Worm (Caenorhabditis elegans): Measurements from ENCODE around the gene srlf-2.

srlf-2 gene

ce11 chrIV:8527598-8528012 lies 37.6 kb downstream of the srlf-2 start (continued):
- TF ChIP-seq dpl-1 (GFP tag; optimal IDR thresholded peaks at IDR 0.05) (peak in 1 of 3 experiments; percentile 40), blmp-1 (tag; optimal IDR thresholded peaks at IDR 0.05) (peak; percentile 85), unc-62 (GFP tag; optimal IDR thresholded peaks at IDR 0.05) (no peak), skn-1 (tag; optimal IDR thresholded peaks at IDR 0.05) (peak; percentile 49), nhr-20 (tag; optimal IDR thresholded peaks at IDR 0.05) (peak; percentile 98), egl-13 (tag; optimal IDR thresholded peaks at IDR 0.05) (peak; percentile 2), lin-35 (GFP tag; optimal IDR thresholded peaks at IDR 0.05) (peak; percentile 15 to 82), nhr-28 (tag; optimal IDR thresholded peaks at IDR 0.05) (no peak), nhr-237 (tag; optimal IDR thresholded peaks at IDR 0.05) (no peak), vab-15 (tag; optimal IDR thresholded peaks at IDR 0.05) (peak; percentile 78)

- TF ChIP-seq nhr-85 (tag) (peak; percentile 5), unc-130 (tag; optimal IDR thresholded peaks at IDR 0.05) (peak; percentile 72), grh-1 (GFP tag; IDR thresholded peaks at IDR 0.05) (peak; percentile 39; the same call in 1 of the 2 replicates), fos-1 (tag; optimal IDR thresholded peaks at IDR 0.05) (no peak), elt-2 (tag; optimal IDR thresholded peaks at IDR 0.05) (peak; percentile 89), efl-1 (optimal IDR thresholded peaks at IDR 0.05) (no peak), efl-1 (GFP tag; optimal IDR thresholded peaks at IDR 0.05 in 1 of 2) (peak in 1 of 2 experiments; percentile 94), C04F5.9 (tag; optimal IDR thresholded peaks at IDR 0.05) (no peak), nhr-20 (tag; optimal IDR thresholded peaks at IDR 0.05) (peak; percentile 72), jun-1 (tag; optimal IDR thresholded peaks at IDR 0.05) (peak; percentile 31), blmp-1 (tag; optimal IDR thresholded peaks at IDR 0.05) (peak; percentile 75), hlh-17 (GFP tag; optimal IDR thresholded peaks at IDR 0.05; ENCODE audit: borderline replicate concordance) (no peak), nhr-47 (tag; optimal IDR thresholded peaks at IDR 0.05) (peak; percentile 1), unc-62 (GFP tag; optimal IDR thresholded peaks at IDR 0.05) (no peak), snu-23 (GFP tag; optimal IDR thresholded peaks at IDR 0.05) (peak; percentile 11), lin-15B (tag; optimal IDR thresholded peaks at IDR 0.05) (no peak), egl-13 (tag; optimal IDR thresholded peaks at IDR 0.05) (no peak), lin-35 (GFP tag; optimal IDR thresholded peaks at IDR 0.05) (peak in 1 of 2 experiments; percentile 46), ztf-4 (tag; optimal IDR thresholded peaks at IDR 0.05) (peak; percentile 32), ces-1 (GFP tag; optimal IDR thresholded peaks at IDR 0.05) (no peak), nhr-71 (tag; optimal IDR thresholded peaks at IDR 0.05) (peak; percentile 55), nhr-90 (tag; optimal IDR thresholded peaks at IDR 0.05; ENCODE audit: poor library complexity) (peak; percentile 62), mdl-1 (tag; optimal IDR thresholded peaks at IDR 0.05) (peak in 1 of 2 experiments; percentile 87), nhr-19 (GFP tag; conservative IDR thresholded peaks at IDR 0.05) (peak; percentile 63), lin-14 (GFP tag; optimal IDR thresholded peaks at IDR 0.05) (peak; percentile 65), elt-3 (tag; optimal IDR thresholded peaks at IDR 0.05) (peak in 3 of 6 experiments; percentile 29 to 76 (median 68)), efl-3 (GFP tag; optimal IDR thresholded peaks at IDR 0.05) (no peak)
These were observed 38.3 kb downstream of the srlf-2 start for ce11 chrIV:8528345-8528744.

ce11 chrIV:8529039-8529438 lies 39.0 kb downstream of the srlf-2 start:
- TF ChIP-seq ces-1 (GFP tag; optimal IDR thresholded peaks at IDR 0.05) (no peak), nhr-28 (tag; optimal IDR thresholded peaks at IDR 0.05) (no peak), tbx-2 (tag; optimal IDR thresholded peaks at IDR 0.05) (peak; percentile 72), fkh-8 (tag; optimal IDR thresholded peaks at IDR 0.05) (no peak), ceh-63 (GFP tag; optimal IDR thresholded peaks at IDR 0.05) (no peak), tlp-1 (tag; optimal IDR thresholded peaks at IDR 0.05) (no peak), efl-3 (GFP tag; optimal IDR thresholded peaks at IDR 0.05) (no peak), F16B12.6 (tag; optimal IDR thresholded peaks at IDR 0.05) (no peak), dsc-1 (tag; optimal IDR thresholded peaks at IDR 0.05) (no peak), nhr-84 (tag; optimal IDR thresholded peaks at IDR 0.05) (no peak), mef-2 (tag; optimal IDR thresholded peaks at IDR 0.05) (no peak), nhr-19 (GFP tag; conservative IDR thresholded peaks at IDR 0.05) (peak; percentile 84), lin-39 (tag; optimal IDR thresholded peaks at IDR 0.05) (no peak), pax-3 (tag; optimal IDR thresholded peaks at IDR 0.05) (no peak), nhr-47 (tag; optimal IDR thresholded peaks at IDR 0.05) (peak; percentile 69), pqm-1 (tag; optimal IDR thresholded peaks at IDR 0.05) (no peak), nhr-11 (tag; optimal IDR thresholded peaks at IDR 0.05) (no peak), egl-27 (tag; optimal IDR thresholded peaks at IDR 0.05) (no peak), zip-4 (GFP tag; optimal IDR thresholded peaks at IDR 0.05) (no peak), fkh-4 (tag; optimal IDR thresholded peaks at IDR 0.05; ENCODE audit: borderline replicate concordance) (no peak), nhr-12 (tag; optimal IDR thresholded peaks at IDR 0.05) (no peak), hlh-17 (GFP tag; optimal IDR thresholded peaks at IDR 0.05; ENCODE audit: borderline replicate concordance) (no peak), aha-1 (tag; optimal IDR thresholded peaks at IDR 0.05) (peak; percentile 3), lir-3 (tag; optimal IDR thresholded peaks at IDR 0.05; ENCODE audit: poor library complexity) (peak; percentile 6)

All from whole organism, L1 larva.